Fruit fly (Drosophila melanogaster) whole organism, pupa: ENCODE results near the gene CG10710.

Experiments
- CG10348 ChIP-seq: fragments of 200-800 bp; sonication (Bioruptor generic); IDR thresholded peaks from 2 replicates; pipeline ENCODE4 v1.3.6; 2022; ENCODE audit warnings: missing biosample characterization, missing genetic modification characterization
- CG12605 ChIP-seq: fragments of 200-800 bp; sonication (Bioruptor generic); IDR thresholded peaks from 2 replicates; pipeline ENCODE4 v1.3.6; 2022; ENCODE audit warnings: missing biosample characterization, missing genetic modification characterization
- CG17806 ChIP-seq: fragments of 200-800 bp; sonication (Bioruptor generic); optimal IDR thresholded peaks from 2 replicates; lab custom pipeline; 2018; ENCODE audit warnings: missing biosample characterization, mild to moderate bottlenecking, missing genetic modification characterization, moderate library complexity
- CG32121 ChIP-seq: fragments of 200-800 bp; sonication (Bioruptor generic); IDR thresholded peaks from 2 replicates; pipeline ENCODE4 v1.3.6; 2022; ENCODE audit warnings: missing biosample characterization, missing genetic modification characterization
- CG34367 ChIP-seq: fragments of 200-800 bp; sonication (Bioruptor generic); optimal IDR thresholded peaks from 2 replicates; lab custom pipeline; 2018; ENCODE audit warnings: missing biosample characterization, mild to moderate bottlenecking, missing genetic modification characterization
- CG4496 ChIP-seq: fragments of 200-800 bp; sonication (Bioruptor generic); IDR thresholded peaks from 3 replicates; pipeline ENCODE4 v1.3.6; 2022; ENCODE audit warnings: missing biosample characterization, missing genetic modification characterization
- CG8159 ChIP-seq: fragments of 200-800 bp; sonication (Bioruptor generic); optimal IDR thresholded peaks from 3 replicates; lab custom pipeline; 2018; ENCODE audit warnings: missing biosample characterization, mild to moderate bottlenecking, missing genetic modification characterization, moderate library complexity
- CG8301 ChIP-seq: fragments of 200-800 bp; sonication (Bioruptor generic); optimal IDR thresholded peaks from 2 replicates; lab custom pipeline; 2018; ENCODE audit warnings: missing biosample characterization, mild to moderate bottlenecking, missing genetic modification characterization
- CG9948 ChIP-seq: fragments of 200-800 bp; sonication (Bioruptor generic); optimal IDR thresholded peaks from 2 replicates; lab custom pipeline; 2018; ENCODE audit warnings: missing biosample characterization, mild to moderate bottlenecking, missing genetic modification characterization, moderate library complexity
- D1 ChIP-seq: fragments of 200-800 bp; sonication (Bioruptor generic); optimal IDR thresholded peaks from 2 replicates; lab custom pipeline; 2018; ENCODE audit warnings: missing biosample characterization, mild to moderate bottlenecking, missing genetic modification characterization, moderate library complexity
- EcR ChIP-seq: fragments of 200-800 bp; sonication (Bioruptor generic); optimal IDR thresholded peaks from 3 replicates; lab custom pipeline; 2019; ENCODE audit warnings: missing biosample characterization, missing genetic modification characterization, mild to moderate bottlenecking, moderate library complexity, missing genetic modification reagents
- gl ChIP-seq: fragments of 200-800 bp; sonication (Bioruptor generic); optimal IDR thresholded peaks from 2 replicates; lab custom pipeline; 2018; ENCODE audit warnings: missing biosample characterization, mild to moderate bottlenecking, missing genetic modification characterization
- rn ChIP-seq: fragments of 200-800 bp; sonication (Bioruptor generic); IDR thresholded peaks from 2 replicates; pipeline ENCODE4 v1.3.6; 2022; ENCODE audit warnings: missing biosample characterization, missing genetic modification characterization

DNA sequence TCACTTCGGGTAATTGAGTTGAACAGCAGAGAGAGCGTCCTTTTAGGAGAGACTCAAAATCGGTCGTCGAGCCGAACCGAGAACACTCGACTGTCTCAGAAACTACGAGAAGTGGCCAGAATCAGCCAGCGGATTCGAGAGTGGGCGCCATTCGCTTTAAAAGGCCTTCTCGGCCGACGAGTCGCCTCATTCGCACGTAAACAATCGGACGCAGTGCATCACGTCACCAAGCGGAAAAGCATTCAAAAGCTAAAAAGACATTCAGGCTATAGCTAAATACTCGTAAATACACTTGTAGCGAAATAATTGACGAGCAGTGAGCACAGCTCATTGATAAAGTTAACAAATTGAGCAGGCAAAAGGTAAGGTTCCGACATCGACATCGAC, 39.2 kb downstream of the CG10710 start:
- no peak for TF ChIP-seq CG4496 (GFP tag; lab: Robert Waterston, UW)
- no peak for TF ChIP-seq CG10348 (GFP tag; lab: Robert Waterston, UW)
- no peak for TF ChIP-seq D1 (tag; lab: Kevin White, UChicago)
- no peak for TF ChIP-seq CG9948
- no peak for TF ChIP-seq rn (GFP tag; lab: Robert Waterston, UW)
- TF ChIP-seq CG17806 (tag; lab: Kevin White, UChicago) = no peak
- no peak for TF ChIP-seq EcR (GFP tag; lab: Kevin White, UChicago)
- TF ChIP-seq CG8301 = no peak
- no peak for TF ChIP-seq CG8159 (tag; lab: Kevin White, UChicago)
- TF ChIP-seq gl (tag; lab: Kevin White, UChicago) = no peak
- no peak for TF ChIP-seq CG34367 (tag; lab: Kevin White, UChicago)
- TF ChIP-seq CG32121 (GFP tag; lab: Robert Waterston, UW) = no peak
- no peak for TF ChIP-seq CG12605 (GFP tag; lab: Robert Waterston, UW)
